Fruit fly (Drosophila melanogaster) whole organism: Measurements from ENCODE around the gene Ugt37A3.

Experiments used
- Dll ChIP-seq: fragments of >200 bp; optimal IDR thresholded peaks from 2 replicates; lab custom pipeline; 2017
- pan ChIP-seq: fragments of >200 bp; optimal IDR thresholded peaks from 2 replicates; lab custom pipeline; 2017
- psq ChIP-seq: fragments of >200 bp; optimal IDR thresholded peaks from 2 replicates; lab custom pipeline; 2017
- usp ChIP-seq: fragments of >200 bp; optimal IDR thresholded peaks from 2 replicates; lab custom pipeline; 2017; ENCODE audit warnings: missing biosample characterization, missing genetic modification characterization, mixed read lengths

DNA sequence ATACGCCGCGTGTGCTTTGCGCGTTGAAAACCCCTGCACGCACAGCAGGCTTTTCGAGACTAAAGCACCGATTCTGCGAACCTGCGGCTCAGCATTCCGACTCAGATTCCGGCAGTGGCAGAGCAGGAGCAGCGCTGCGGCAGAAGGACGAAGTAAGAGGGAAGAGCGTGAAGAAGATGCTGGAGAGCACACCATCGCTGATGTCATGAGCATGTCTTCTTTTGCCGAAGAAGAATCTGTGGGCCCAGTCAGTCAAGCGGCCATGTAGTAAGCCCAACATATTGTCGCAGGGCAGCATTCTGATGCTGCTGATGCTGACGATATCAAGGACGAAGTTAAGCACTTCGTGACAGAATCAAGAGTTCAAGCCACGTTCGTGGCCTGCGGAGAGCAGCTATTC is 39.7 kb upstream of the Ugt37A3 start, which contains the start of gene beat-Vc:
- no peak for TF ChIP-seq pan
- TF ChIP-seq psq (lab: Kevin White, UChicago): no peak
- TF ChIP-seq usp (GFP tag; lab: Kevin White, UChicago): no peak
- no peak for TF ChIP-seq Dll (lab: Kevin White, UChicago)
